Fruit fly (Drosophila melanogaster) whole organism, pupa: ENCODE results near the gene Trs23.

Experiments used
- CG10348 ChIP-seq: fragments of 200-800 bp; sonication (Bioruptor generic); IDR thresholded peaks from 2 replicates; pipeline ENCODE4 v1.3.6; 2022; ENCODE audit warnings: missing biosample characterization, missing genetic modification characterization
- EcR ChIP-seq: fragments of 200-800 bp; sonication (Bioruptor generic); optimal IDR thresholded peaks from 3 replicates; lab custom pipeline; 2019; ENCODE audit warnings: missing biosample characterization, missing genetic modification characterization, mild to moderate bottlenecking, moderate library complexity, missing genetic modification reagents

DNA sequence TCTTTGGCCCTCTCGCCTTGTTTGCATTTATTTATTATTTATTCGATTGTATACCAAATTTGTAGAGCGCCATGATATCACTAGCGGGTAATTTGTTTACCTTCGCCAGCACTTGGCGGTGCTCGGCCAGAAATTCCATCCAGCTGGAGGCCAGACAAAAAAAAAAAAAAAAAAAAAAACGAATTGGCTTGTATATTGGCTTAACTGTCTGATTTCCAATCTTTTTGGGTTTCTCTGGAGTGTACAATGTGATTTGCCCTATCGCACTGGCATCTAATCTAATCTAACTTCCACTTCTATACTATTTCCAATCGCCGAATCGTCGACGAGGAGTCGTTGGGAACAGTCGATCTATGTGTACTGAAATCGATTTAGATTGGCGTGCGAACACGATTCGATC lies 33.7 kb downstream of the Trs23 start:
- TF ChIP-seq EcR (GFP tag; lab: Kevin White, UChicago), result no peak
- TF ChIP-seq CG10348 (GFP tag; lab: Robert Waterston, UW), result no peak
